Fruit fly (Drosophila melanogaster): ENCODE data around the gene Tk.

The Tk gene

dm6 chr3R:12010202-12010824, 5.0 kb upstream of the Tk start, which contains the start of the genes KLHL18 and GCC185 (continued):
- peak; percentile 74 for TF ChIP-seq Hsf (GFP tag; optimal IDR thresholded peaks at IDR 0.05)
- TF ChIP-seq CG14965 (GFP tag; optimal IDR thresholded peaks at IDR 0.05; ENCODE audit: borderline replicate concordance) = no peak
- peak; percentile 63 for TF ChIP-seq nerfin-1 (tag; optimal IDR thresholded peaks at IDR 0.05)
- peak; percentile 23 for TF ChIP-seq CG9437 (GFP tag; optimal IDR thresholded peaks at IDR 0.05)
- peak; percentile 90 for TF ChIP-seq Sry-β (GFP tag; optimal IDR thresholded peaks at IDR 0.05)
- peak; percentile 82 for TF ChIP-seq MBD-R2 (GFP tag; IDR thresholded peaks at IDR 0.05)
- peak; percentile 27 for TF ChIP-seq CG6683 (GFP tag; optimal IDR thresholded peaks at IDR 0.05)
- TF ChIP-seq jigr1 (GFP tag; IDR thresholded peaks at IDR 0.05) = peak; percentile 82; the same call in 2 of the 3 replicates
- peak; percentile 73 for TF ChIP-seq Dek (tag; optimal IDR thresholded peaks at IDR 0.05)
- peak; percentile 32 for TF ChIP-seq grn (GFP tag; optimal IDR thresholded peaks at IDR 0.05)
- peak; percentile 72 for TF ChIP-seq HLH4C (GFP tag; IDR thresholded peaks at IDR 0.05; ENCODE audit: partially characterized antibody)
- no peak for TF ChIP-seq Optix (GFP tag; IDR thresholded peaks at IDR 0.05)
- TF ChIP-seq Dll (GFP tag; IDR thresholded peaks at IDR 0.05; ENCODE audit: partially characterized antibody) = peak; percentile 90
- no peak for TF ChIP-seq Hand (GFP tag; optimal IDR thresholded peaks at IDR 0.05)
- TF ChIP-seq CG6765 (GFP tag; optimal IDR thresholded peaks at IDR 0.05) = no peak
- TF ChIP-seq E2f2 (GFP tag; IDR thresholded peaks at IDR 0.05) = no peak; the same call in 1 of the 2 replicates
- TF ChIP-seq eve (GFP tag; optimal IDR thresholded peaks at IDR 0.05) = no peak
- peak in 1 of 2 experiments; percentile 61 for TF ChIP-seq bsh (GFP tag; optimal IDR thresholded peaks at IDR 0.05)
- no peak for TF ChIP-seq CG6854 (GFP tag; optimal IDR thresholded peaks at IDR 0.05)
- TF ChIP-seq Fer1 (GFP tag; optimal IDR thresholded peaks at IDR 0.05) = no peak
- TF ChIP-seq lilli (GFP tag; optimal IDR thresholded peaks at IDR 0.05) = peak; percentile 84
- peak; percentile 69 for TF ChIP-seq lab (GFP tag; optimal IDR thresholded peaks at IDR 0.05)
- no peak for TF ChIP-seq CG34376 (GFP tag; optimal IDR thresholded peaks at IDR 0.05)
- TF ChIP-seq cg (GFP tag; optimal IDR thresholded peaks at IDR 0.05) = no peak
- TF ChIP-seq CG6654 (GFP tag; optimal IDR thresholded peaks at IDR 0.05) = no peak
- TF ChIP-seq ERR (GFP tag; optimal IDR thresholded peaks at IDR 0.05) = no peak
- no peak for TF ChIP-seq exex (tag; optimal IDR thresholded peaks at IDR 0.05)
- TF ChIP-seq Oli (tag; optimal IDR thresholded peaks at IDR 0.05) = peak; percentile 63
- TF ChIP-seq CG17361 (GFP tag; IDR thresholded peaks at IDR 0.05) = peak; percentile 92
- TF ChIP-seq CG2202 (tag; optimal IDR thresholded peaks at IDR 0.05) = no peak
- TF ChIP-seq CG8765 (GFP tag; IDR thresholded peaks at IDR 0.05) = peak; percentile 58; the same call in 1 of the 2 replicates
- peak; percentile 93 for TF ChIP-seq CG30403 (GFP tag; optimal IDR thresholded peaks at IDR 0.05)
- no peak for TF ChIP-seq CG2678 (tag; optimal IDR thresholded peaks at IDR 0.05)
- TF ChIP-seq CG16863 (GFP tag; optimal IDR thresholded peaks at IDR 0.05) = peak; percentile 49
- TF ChIP-seq mld (GFP tag; IDR thresholded peaks at IDR 0.05; ENCODE audit: partially characterized antibody) = peak; percentile 19; the same call in 1 of the 3 replicates
- TF ChIP-seq sna (GFP tag; IDR thresholded peaks at IDR 0.05; ENCODE audit: partially characterized antibody) = peak; percentile 69; the same call in 1 of the 2 replicates
- TF ChIP-seq sc (optimal IDR thresholded peaks at IDR 0.05) = no peak
- TF ChIP-seq sc (GFP tag; optimal IDR thresholded peaks at IDR 0.05) = peak; percentile 57
- no peak for TF ChIP-seq Hr78 (GFP tag; optimal IDR thresholded peaks at IDR 0.05)
- TF ChIP-seq wor (GFP tag; IDR thresholded peaks at IDR 0.05) = no peak
- TF ChIP-seq Hr39 (optimal IDR thresholded peaks at IDR 0.05) = no peak
- peak; percentile 56 for TF ChIP-seq stwl (tag; optimal IDR thresholded peaks at IDR 0.05)
- TF ChIP-seq btn (GFP tag; optimal IDR thresholded peaks at IDR 0.05) = no peak
- no peak for TF ChIP-seq pita (GFP tag; optimal IDR thresholded peaks at IDR 0.05)
- TF ChIP-seq Dp (GFP tag; optimal IDR thresholded peaks at IDR 0.05) = no peak
- peak; percentile 69; the same call in 2 of the 3 replicates for TF ChIP-seq Opbp (GFP tag; IDR thresholded peaks at IDR 0.05; ENCODE audit: partially characterized antibody)
- no peak for TF ChIP-seq Mes4 (GFP tag; optimal IDR thresholded peaks at IDR 0.05)
- peak; percentile 78 for TF ChIP-seq pho (GFP tag; optimal IDR thresholded peaks at IDR 0.05)
- TF ChIP-seq Dip2 (GFP tag; IDR thresholded peaks at IDR 0.05) = peak; percentile 36; the same call in 1 of the 2 replicates
